Fruit fly (Drosophila melanogaster) S2 (cell line): ENCODE results near the gene Hex-A.

Source experiments
- CG8478 ChIP-seq: fragments of >200 bp; optimal IDR thresholded peaks from 2 replicates; lab custom pipeline; 2018
- CTCF ChIP-seq, 2 experiments: fragments of >200 bp; optimal IDR thresholded peaks; 2 replicates each; lab custom pipeline; 2018

DNA sequence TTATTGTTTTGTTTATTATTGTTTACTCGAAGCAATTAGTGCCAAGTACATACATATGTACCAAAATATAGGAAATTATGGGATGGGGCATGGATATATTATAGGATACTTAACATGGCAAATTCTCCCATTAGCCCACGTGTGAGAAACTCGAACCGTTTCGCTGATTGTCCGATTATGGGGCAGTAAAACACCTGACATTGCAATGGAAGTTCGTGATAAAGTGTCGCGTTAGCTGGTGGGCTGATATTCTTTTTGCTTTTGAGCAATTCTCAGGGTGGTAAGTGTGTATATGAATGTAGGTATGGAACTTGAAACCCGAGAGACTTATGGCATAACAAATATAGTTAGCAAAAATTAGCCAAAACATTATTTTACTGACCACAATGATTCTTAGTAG, 7.5 kb upstream of the Hex-A start:
- TF ChIP-seq CTCF (optimal IDR thresholded peaks at IDR 0.05; lab: Kevin White, UChicago) (no peak), CG8478 (no peak)
